Fruit fly (Drosophila melanogaster): Measurements from ENCODE around the gene fbl.

DNA sequence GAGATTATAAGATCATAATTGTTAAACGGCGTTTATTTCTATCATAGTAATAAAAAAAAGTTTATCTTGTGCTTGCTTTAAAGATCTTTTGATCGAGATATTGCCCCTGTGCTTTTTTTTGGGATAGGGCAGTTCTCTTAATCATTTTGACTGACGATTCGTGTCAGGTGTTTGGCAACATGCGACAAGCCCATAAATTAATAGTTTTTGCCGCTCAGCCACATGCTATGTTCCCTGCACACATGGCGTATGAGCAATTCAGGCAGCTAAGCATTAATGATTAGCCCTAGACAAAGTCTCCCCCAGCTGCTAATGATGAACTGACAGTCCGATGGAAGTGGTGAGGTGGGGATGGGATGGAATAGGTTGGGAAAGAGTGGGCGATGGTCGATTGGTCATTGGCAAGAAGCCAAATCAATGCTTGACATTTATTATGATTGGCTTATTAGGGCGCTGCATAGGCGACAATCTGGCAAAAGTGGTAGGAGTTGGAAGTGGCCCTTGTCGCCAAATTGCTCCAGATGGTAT, 56.7 kb downstream of the fbl start:
- TF ChIP-seq h (optimal IDR thresholded peaks at IDR 0.05) (no peak), Sin3A (optimal IDR thresholded peaks at IDR 0.05) (no peak), insv (optimal IDR thresholded peaks at IDR 0.05) (no peak), Myc (optimal IDR thresholded peaks at IDR 0.05) (no peak)

Data from Kc167 (cell line).